Fruit fly (Drosophila melanogaster) whole organism, embryonic: Measurements from ENCODE around the gene fal.

ENCODE experiments used
- Awh ChIP-seq: fragments of 200-800 bp; sonication (Bioruptor generic); IDR thresholded peaks from 2 replicates; pipeline ENCODE4, ENCODE4 v1.3.6; 2022; ENCODE audit warnings: missing biosample characterization, missing genetic modification characterization
- Blimp-1 ChIP-seq: fragments of 200-800 bp; sonication (Bioruptor generic); optimal IDR thresholded peaks from 3 replicates; lab custom pipeline; 2018; ENCODE audit warnings: missing biosample characterization, missing genetic modification characterization, mild to moderate bottlenecking, moderate library complexity, missing genetic modification reagents
- Bteb2 ChIP-seq: fragments of 200-800 bp; sonication (Bioruptor generic); optimal IDR thresholded peaks from 2 replicates; lab custom pipeline; 2016; ENCODE audit warnings: missing biosample characterization, missing genetic modification characterization
- CG10321 ChIP-seq: fragments of 200-800 bp; sonication (Bioruptor generic); IDR thresholded peaks from 2 replicates; pipeline ENCODE4 v1.3.6; 2022; ENCODE audit warnings: missing biosample characterization, missing genetic modification characterization
- CG10462 ChIP-seq: fragments of 200-800 bp; sonication (Bioruptor generic); optimal IDR thresholded peaks from 2 replicates; lab custom pipeline; 2016; ENCODE audit warnings: missing biosample characterization, missing genetic modification characterization
- CG10565 ChIP-seq: fragments of 200-800 bp; sonication (Bioruptor generic); optimal IDR thresholded peaks from 3 replicates; lab custom pipeline; 2016; ENCODE audit warnings: missing biosample characterization, mild to moderate bottlenecking, missing genetic modification characterization
- CG12155 ChIP-seq: fragments of 200-800 bp; sonication (Bioruptor generic); optimal IDR thresholded peaks from 3 replicates; lab custom pipeline; 2016; ENCODE audit warnings: missing biosample characterization, missing genetic modification characterization
- CG12219 ChIP-seq: fragments of 200-800 bp; sonication (Bioruptor generic); optimal IDR thresholded peaks from 3 replicates; lab custom pipeline; 2018; ENCODE audit warnings: missing biosample characterization, mild to moderate bottlenecking, missing genetic modification characterization
- CG14710 ChIP-seq: fragments of 200-800 bp; sonication (Bioruptor generic); optimal IDR thresholded peaks from 3 replicates; lab custom pipeline; 2019; ENCODE audit warnings: missing biosample characterization, mild to moderate bottlenecking, missing genetic modification characterization, moderate library complexity
- CG15696 ChIP-seq: fragments of 200-800 bp; sonication (Bioruptor generic); optimal IDR thresholded peaks from 2 replicates; lab custom pipeline; 2019; ENCODE audit warnings: missing biosample characterization, mild to moderate bottlenecking, missing genetic modification characterization, moderate library complexity
- CG1603 ChIP-seq: fragments of 200-800 bp; sonication (Bioruptor generic); optimal IDR thresholded peaks from 2 replicates; lab custom pipeline; 2019; ENCODE audit warnings: missing biosample characterization, mild to moderate bottlenecking, missing genetic modification characterization, moderate library complexity
- CG17912 ChIP-seq: fragments of 200-800 bp; sonication (Bioruptor generic); optimal IDR thresholded peaks from 2 replicates; lab custom pipeline; 2018; ENCODE audit warnings: missing biosample characterization, mild to moderate bottlenecking, missing genetic modification characterization
- CG18262 ChIP-seq: fragments of 200-800 bp; optimal IDR thresholded peaks from 3 replicates; lab custom pipeline; 2019; ENCODE audit warnings: missing biosample characterization, mild to moderate bottlenecking, missing genetic modification characterization, moderate library complexity
- CG18619 ChIP-seq: fragments of 200-800 bp; sonication (Bioruptor generic); optimal IDR thresholded peaks from 3 replicates; lab custom pipeline; 2017; ENCODE audit warnings: missing biosample characterization, mild to moderate bottlenecking, missing genetic modification characterization
- CG2202 ChIP-seq: fragments of 200-800 bp; sonication (Bioruptor generic); optimal IDR thresholded peaks from 2 replicates; lab custom pipeline; 2018; ENCODE audit warnings: missing biosample characterization, mild to moderate bottlenecking, missing genetic modification characterization
- CG2712 ChIP-seq: fragments of 200-800 bp; optimal IDR thresholded peaks from 3 replicates; lab custom pipeline; 2019; ENCODE audit warnings: missing biosample characterization, mild to moderate bottlenecking, missing genetic modification characterization, moderate library complexity
- CG31441 ChIP-seq: fragments of 200-800 bp; sonication (Bioruptor generic); IDR thresholded peaks from 2 replicates; pipeline ENCODE4 v1.3.6; 2022; ENCODE audit warnings: missing biosample characterization, missing genetic modification characterization
- CG32767 ChIP-seq: fragments of 200-800 bp; sonication (Bioruptor generic); IDR thresholded peaks from 2 replicates; pipeline ENCODE4 v1.3.6; 2022; ENCODE audit warnings: missing biosample characterization, missing genetic modification characterization
- CG3281 ChIP-seq: fragments of 200-800 bp; sonication (Bioruptor generic); optimal IDR thresholded peaks from 3 replicates; lab custom pipeline; 2017; ENCODE audit warnings: missing biosample characterization, mild to moderate bottlenecking, missing genetic modification characterization
- CG3407 ChIP-seq: fragments of 200-800 bp; sonication (Bioruptor generic); optimal IDR thresholded peaks from 2 replicates; lab custom pipeline; 2018; ENCODE audit warnings: missing biosample characterization, mild to moderate bottlenecking, missing genetic modification characterization
- CG3995 ChIP-seq: fragments of 200-800 bp; sonication (Bioruptor generic); optimal IDR thresholded peaks from 3 replicates; lab custom pipeline; 2016; ENCODE audit warnings: missing biosample characterization, missing genetic modification characterization
- CG4360 ChIP-seq: fragments of 200-800 bp; sonication (Bioruptor generic); IDR thresholded peaks from 2 replicates; pipeline ENCODE4 v1.3.6; 2022; ENCODE audit warnings: missing biosample characterization, missing genetic modification characterization
- CG6175 ChIP-seq: fragments of 200-800 bp; sonication (Bioruptor generic); IDR thresholded peaks from 3 replicates; pipeline ENCODE4 v1.3.6; 2022; ENCODE audit warnings: missing biosample characterization, missing genetic modification characterization
- CG7928 ChIP-seq: fragments of 200-800 bp; sonication (Bioruptor generic); optimal IDR thresholded peaks from 2 replicates; lab custom pipeline; 2017; ENCODE audit warnings: missing biosample characterization, mild to moderate bottlenecking, missing genetic modification characterization
- Dll ChIP-seq: fragments of 200-800 bp; sonication (Bioruptor generic); IDR thresholded peaks from 4 replicates; pipeline ENCODE4 v1.3.6; 2022; ENCODE audit warnings: missing biosample characterization, missing genetic modification characterization; ENCODE audit not compliant: partially characterized antibody
- E2f2 ChIP-seq: fragments of 200-800 bp; sonication (Bioruptor generic); IDR thresholded peaks from 2 replicates; pipeline ENCODE4 v1.3.6; 2022; ENCODE audit warnings: missing biosample characterization, missing genetic modification characterization
- Gug ChIP-seq: fragments of 200-800 bp; sonication (Bioruptor generic); IDR thresholded peaks from 4 replicates; pipeline ENCODE4 v1.3.6; 2022; ENCODE audit warnings: missing biosample characterization, missing genetic modification characterization
- Hr51 ChIP-seq, 2 experiments: fragments of 200-800 bp; sonication (Bioruptor generic); optimal IDR thresholded peaks; 2 replicates in 1 of 2; 3 replicates in 1 of 2; lab custom pipeline; 2016 to 2018; ENCODE audit warnings: missing biosample characterization in 2 of 2, missing genetic modification characterization in 2 of 2, mild to moderate bottlenecking in 1 of 2, moderate library complexity in 1 of 2
- Hsf ChIP-seq: fragments of 200-800 bp; sonication (Bioruptor generic); optimal IDR thresholded peaks from 3 replicates; lab custom pipeline; 2016; ENCODE audit warnings: missing biosample characterization, missing genetic modification characterization
- MTF-1 ChIP-seq: fragments of 200-800 bp; sonication (Bioruptor generic); optimal IDR thresholded peaks from 2 replicates; lab custom pipeline; 2018; ENCODE audit warnings: missing biosample characterization, mild to moderate bottlenecking, missing genetic modification characterization, borderline replicate concordance
- Neu2 ChIP-seq: fragments of 200-800 bp; sonication (Bioruptor generic); optimal IDR thresholded peaks from 3 replicates; lab custom pipeline; 2016; ENCODE audit warnings: missing biosample characterization, missing genetic modification characterization, borderline replicate concordance
- Opbp ChIP-seq: fragments of 200-800 bp; sonication (Bioruptor generic); IDR thresholded peaks from 3 replicates; pipeline ENCODE4 v1.3.6; 2022; ENCODE audit warnings: missing biosample characterization, missing genetic modification characterization; ENCODE audit not compliant: partially characterized antibody
- Rfx ChIP-seq: fragments of 200-800 bp; sonication (Bioruptor generic); IDR thresholded peaks from 2 replicates; pipeline ENCODE4 v1.3.6; 2022; ENCODE audit warnings: missing biosample characterization, missing genetic modification characterization
- Sox100B ChIP-seq: fragments of 200-800 bp; sonication (Bioruptor generic); optimal IDR thresholded peaks from 3 replicates; lab custom pipeline; 2018; ENCODE audit warnings: missing biosample characterization, mild to moderate bottlenecking, missing genetic modification characterization
- Ssrp ChIP-seq: fragments of 200-800 bp; sonication (Bioruptor generic); optimal IDR thresholded peaks from 2 replicates; lab custom pipeline; 2018; ENCODE audit warnings: missing biosample characterization, mild to moderate bottlenecking, missing genetic modification characterization, moderate library complexity
- Vsx1 ChIP-seq: fragments of 200-800 bp; sonication (Bioruptor generic); optimal IDR thresholded peaks from 2 replicates; lab custom pipeline; 2017; ENCODE audit warnings: missing biosample characterization, mild to moderate bottlenecking, missing genetic modification characterization, missing genetic modification reagents
- YL-1 ChIP-seq: fragments of 200-800 bp; sonication (Bioruptor generic); optimal IDR thresholded peaks from 3 replicates; lab custom pipeline; 2017; ENCODE audit warnings: missing biosample characterization, mild to moderate bottlenecking, missing genetic modification characterization
- bsh ChIP-seq, 2 experiments: fragments of 200-800 bp; sonication (Bioruptor generic); optimal IDR thresholded peaks; 2 replicates each; lab custom pipeline; 2017 to 2018; ENCODE audit warnings: mild to moderate bottlenecking in 2 of 2, missing biosample characterization in 2 of 2, missing genetic modification characterization in 2 of 2, moderate library complexity in 1 of 2
- knrl ChIP-seq: fragments of 200-800 bp; sonication (Bioruptor generic); IDR thresholded peaks from 3 replicates; pipeline ENCODE4 v1.3.6; 2022; ENCODE audit warnings: missing biosample characterization, missing genetic modification characterization; ENCODE audit not compliant: partially characterized antibody
- mam ChIP-seq: fragments of 200-800 bp; sonication (Bioruptor generic); optimal IDR thresholded peaks from 3 replicates; lab custom pipeline; 2016; ENCODE audit warnings: missing biosample characterization, missing genetic modification characterization
- nmo ChIP-seq: fragments of 200-800 bp; sonication (Bioruptor generic); optimal IDR thresholded peaks from 2 replicates; lab custom pipeline; 2018; ENCODE audit warnings: missing biosample characterization, mild to moderate bottlenecking, missing genetic modification characterization, moderate library complexity
- p53 ChIP-seq: fragments of 200-800 bp; sonication (Bioruptor generic); optimal IDR thresholded peaks from 2 replicates; lab custom pipeline; 2016; ENCODE audit warnings: missing biosample characterization, missing genetic modification characterization
- phol ChIP-seq: fragments of 200-800 bp; sonication (Bioruptor generic); optimal IDR thresholded peaks from 3 replicates; lab custom pipeline; 2018; ENCODE audit warnings: missing biosample characterization, mild to moderate bottlenecking, missing genetic modification characterization, moderate library complexity
- prd ChIP-seq, 3 experiments: fragments of >200 bp in 2 of 3; fragments of 200-800 bp in 1 of 3; sonication (Bioruptor generic) in 1 of 3; optimal IDR thresholded peaks in 2 of 3; IDR thresholded peaks in 1 of 3; 2 replicates in 2 of 3; 3 replicates in 1 of 3; pipeline versions ENCODE4 v1.3.6 to Lab custom; 2017 to 2022; ENCODE audit warnings: missing biosample characterization in 1 of 3, missing genetic modification characterization in 1 of 3
- sc ChIP-seq, 3 experiments: fragments of >200 bp in 2 of 3; fragments of 200-800 bp in 1 of 3; sonication (Bioruptor generic) in 1 of 3; optimal IDR thresholded peaks; 2 replicates in 2 of 3; 3 replicates in 1 of 3; lab custom pipeline; 2017; ENCODE audit warnings: mild to moderate bottlenecking in 1 of 3, missing biosample characterization in 1 of 3, missing genetic modification characterization in 1 of 3, missing genetic modification reagents in 1 of 3
- shn ChIP-seq: fragments of 200-800 bp; sonication (Bioruptor generic); optimal IDR thresholded peaks from 3 replicates; lab custom pipeline; 2016; ENCODE audit warnings: missing biosample characterization, missing genetic modification characterization
- slbo ChIP-seq: fragments of 200-800 bp; sonication (Bioruptor generic); IDR thresholded peaks from 2 replicates; pipeline ENCODE4 v1.3.6; 2022; ENCODE audit warnings: missing biosample characterization, missing genetic modification characterization
- tna ChIP-seq: fragments of 200-800 bp; sonication (Bioruptor generic); IDR thresholded peaks from 2 replicates; pipeline ENCODE4 v1.3.6; 2022; ENCODE audit warnings: missing biosample characterization, missing genetic modification characterization; ENCODE audit not compliant: partially characterized antibody

fal gene

DNA sequence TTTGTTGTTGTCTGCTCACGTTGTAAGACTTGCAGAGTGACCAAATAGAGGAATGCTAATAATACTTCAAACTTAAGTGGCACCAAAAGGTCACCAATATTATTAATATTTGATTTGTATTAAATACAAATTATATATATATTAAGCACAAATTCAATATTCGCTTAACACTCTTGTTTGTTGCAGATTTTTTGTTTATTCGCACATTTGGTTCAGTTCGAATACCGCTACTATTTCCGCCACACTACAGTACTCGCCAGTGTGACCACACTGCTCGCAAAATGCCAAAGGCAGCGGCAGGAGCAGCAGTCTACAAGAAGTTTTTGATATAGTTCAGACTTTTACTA is 30.2 kb upstream of the fal start, which contains the start of gene Max (continued):
- TF ChIP-seq CG7928 (no peak), prd (optimal IDR thresholded peaks at IDR 0.05; lab: Kevin White, UChicago) (no peak), prd (GFP tag; IDR thresholded peaks at IDR 0.05; lab: Robert Waterston, UW) (peak; percentile 77), p53 (GFP tag; lab: Kevin White, UChicago) (no peak), CG2712 (tag; lab: Kevin White, UChicago) (peak; percentile 84), Blimp-1 (GFP tag; lab: Kevin White, UChicago) (peak; percentile 70), YL-1 (GFP tag; lab: Kevin White, UChicago) (peak; percentile 92), MTF-1 (peak; percentile 5), phol (tag; lab: Kevin White, UChicago) (peak; percentile 83), tna (no peak), CG10321 (GFP tag; lab: Robert Waterston, UW) (no peak), Hsf (GFP tag; lab: Kevin White, UChicago) (peak; percentile 54), shn (no peak), Hr51 (GFP tag; optimal IDR thresholded peaks at IDR 0.05; lab: Kevin White, UChicago) (peak in 1 of 2 experiments; percentile 82), CG10565 (GFP tag; lab: Kevin White, UChicago) (no peak), CG3995 (peak; percentile 46), CG12219 (GFP tag; lab: Kevin White, UChicago) (peak; percentile 44), Rfx (GFP tag; lab: Robert Waterston, UW) (peak; percentile 82), mam (GFP tag; lab: Kevin White, UChicago) (no peak), CG18262 (tag; lab: Kevin White, UChicago) (peak; percentile 72), CG15696 (tag; lab: Kevin White, UChicago) (peak; percentile 57), Ssrp (tag; lab: Kevin White, UChicago) (peak; percentile 59), CG12155 (GFP tag; lab: Kevin White, UChicago) (peak; percentile 64), CG10462 (GFP tag; lab: Kevin White, UChicago) (peak; percentile 15), CG4360 (GFP tag; lab: Robert Waterston, UW) (no peak), CG31441 (GFP tag; lab: Robert Waterston, UW) (peak; percentile 71), Awh (GFP tag; lab: Robert Waterston, UW) (peak; percentile 52; the same call in 1 of the 2 replicates), Sox100B (GFP tag; lab: Kevin White, UChicago) (no peak), Gug (GFP tag; lab: Robert Waterston, UW) (peak; percentile 36; the same call in 1 of the 4 replicates), bsh (GFP tag; optimal IDR thresholded peaks at IDR 0.05; lab: Kevin White, UChicago) (peak in 1 of 2 experiments; percentile 73), CG14710 (tag; lab: Kevin White, UChicago) (peak; percentile 99), CG3281 (peak; percentile 68), CG32767 (GFP tag; lab: Robert Waterston, UW) (peak; percentile 76), Vsx1 (GFP tag; lab: Kevin White, UChicago) (no peak), CG2202 (peak; percentile 8), Neu2 (GFP tag; lab: Kevin White, UChicago) (no peak), CG6175 (GFP tag; lab: Robert Waterston, UW) (no peak; the same call in 2 of the 3 replicates), CG1603 (tag; lab: Kevin White, UChicago) (peak; percentile 85), CG17912 (peak; percentile 50), E2f2 (GFP tag; lab: Robert Waterston, UW) (peak; percentile 55; the same call in 1 of the 2 replicates), Bteb2 (GFP tag; lab: Kevin White, UChicago) (no peak), Opbp (GFP tag; lab: Robert Waterston, UW) (0 out of 3 replicates have a peak, but pooled peaks have one; percentile 44), slbo (GFP tag; lab: Robert Waterston, UW) (peak; percentile 84), sc (optimal IDR thresholded peaks at IDR 0.05; lab: Kevin White, UChicago) (no peak), sc (GFP tag; optimal IDR thresholded peaks at IDR 0.05; lab: Kevin White, UChicago) (peak; percentile 17), knrl (GFP tag; lab: Robert Waterston, UW) (no peak), Dll (GFP tag; lab: Robert Waterston, UW) (0 out of 4 replicates have a peak, but pooled peaks have one; percentile 39), nmo (GFP tag; lab: Kevin White, UChicago) (peak; percentile 82), CG3407 (GFP tag; lab: Kevin White, UChicago) (peak; percentile 43), CG18619 (GFP tag; lab: Kevin White, UChicago) (no peak)
